Fruit fly (Drosophila melanogaster) whole organism, embryonic: ENCODE results near the gene shf.

ENCODE experiments used
- CG14050 ChIP-seq: fragments of 200-800 bp; sonication (Bioruptor generic); IDR thresholded peaks from 3 replicates; pipeline ENCODE4 v1.3.6; 2022; ENCODE audit warnings: missing biosample characterization, missing genetic modification characterization
- CG6175 ChIP-seq: fragments of 200-800 bp; sonication (Bioruptor generic); IDR thresholded peaks from 3 replicates; pipeline ENCODE4 v1.3.6; 2022; ENCODE audit warnings: missing biosample characterization, missing genetic modification characterization
- Nf-YB ChIP-seq: fragments of 200-800 bp; sonication (Bioruptor generic); optimal IDR thresholded peaks from 3 replicates; lab custom pipeline; 2019; ENCODE audit warnings: missing biosample characterization, mild to moderate bottlenecking, missing genetic modification characterization, moderate library complexity
- Scr ChIP-seq: fragments of 200-800 bp; sonication (Bioruptor generic); IDR thresholded peaks from 2 replicates; pipeline ENCODE4 v1.3.6; 2022; ENCODE audit warnings: missing biosample characterization, missing genetic modification characterization; ENCODE audit not compliant: partially characterized antibody
- h ChIP-seq: fragments of >200 bp; optimal IDR thresholded peaks from 2 replicates; lab custom pipeline; 2017
- tgo ChIP-seq: fragments of 200-800 bp; sonication (Bioruptor generic); IDR thresholded peaks from 3 replicates; pipeline ENCODE4 v1.3.6; 2022; ENCODE audit warnings: missing biosample characterization, missing genetic modification characterization

dm6 chrX:6775622-6776021 lies 3.8 kb downstream of the shf start:
- TF ChIP-seq CG14050 (GFP tag; lab: Robert Waterston, UW) (no peak), tgo (GFP tag; lab: Robert Waterston, UW) (no peak), Scr (no peak), CG6175 (GFP tag; lab: Robert Waterston, UW) (no peak), h (no peak), Nf-YB (GFP tag; lab: Kevin White, UChicago) (no peak)
